Worm (Caenorhabditis elegans): Measurements from ENCODE around the gene F54C9.3.

DNA sequence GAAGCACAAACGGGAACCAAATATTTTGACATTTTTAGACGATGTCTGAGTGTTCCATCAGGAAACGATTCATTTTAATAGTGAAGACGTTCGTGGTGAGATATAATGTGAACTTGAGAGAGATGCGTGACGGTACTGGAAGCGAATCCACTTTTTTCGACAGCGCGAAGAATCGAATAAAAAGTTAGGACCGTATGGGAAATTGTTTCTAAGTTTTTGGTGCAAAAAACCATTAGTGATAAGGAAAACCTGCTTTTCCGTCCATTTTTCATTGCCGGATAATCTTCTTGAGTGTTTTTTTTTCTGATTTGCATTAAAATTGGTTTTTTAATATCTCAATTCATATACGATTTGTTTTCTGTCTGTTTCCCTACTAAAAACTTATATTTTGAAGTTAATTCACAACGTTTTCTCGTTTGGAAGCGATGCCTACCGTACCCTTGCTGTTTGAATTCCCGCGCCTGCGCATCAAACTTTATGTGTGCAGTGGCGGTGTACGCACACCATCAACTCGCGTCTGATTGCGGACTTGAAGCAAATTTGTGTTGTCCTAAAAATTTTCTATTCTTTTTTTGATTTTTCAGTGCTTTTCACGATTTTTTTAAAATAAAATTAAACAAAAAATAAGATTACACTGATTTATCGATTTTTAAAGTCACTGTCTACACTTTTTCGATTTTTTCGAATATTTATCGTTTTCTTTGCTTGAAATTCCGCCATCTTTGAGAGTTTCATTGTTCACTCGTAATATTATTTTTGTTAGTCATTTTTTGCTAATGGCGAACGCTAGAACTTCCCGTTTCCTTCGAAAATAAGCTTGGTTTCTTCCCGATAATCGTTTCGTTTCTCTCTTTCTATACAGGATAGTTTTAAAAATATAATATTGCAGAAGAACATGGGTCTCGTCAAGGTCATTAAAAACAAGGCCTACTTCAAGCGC, 2.7 kb upstream of the F54C9.3 start, which contains the start of the genes col-38 and rpl-5:
- TF ChIP-seq unc-39 (tag; optimal IDR thresholded peaks at IDR 0.05): no peak
- peak; percentile 78 for TF ChIP-seq snpc-4 (tag; optimal IDR thresholded peaks at IDR 0.05)
- TF ChIP-seq ceh-9 (tag; optimal IDR thresholded peaks at IDR 0.05): no peak
- TF ChIP-seq jun-1 (tag; optimal IDR thresholded peaks at IDR 0.05): peak; percentile 66
- TF ChIP-seq tbx-2 (tag; optimal IDR thresholded peaks at IDR 0.05): peak; percentile 38
- TF ChIP-seq lin-39 (tag; optimal IDR thresholded peaks at IDR 0.05): peak; percentile 93
- peak; percentile 51 for TF ChIP-seq pqm-1 (tag; optimal IDR thresholded peaks at IDR 0.05)
- peak; percentile 23 for TF ChIP-seq elt-1 (tag; optimal IDR thresholded peaks at IDR 0.05)
